Fruit fly (Drosophila melanogaster) whole organism, embryonic: Measurements from ENCODE around the gene Agxt.

Experiments
- ATbp ChIP-seq: fragments of 200-800 bp; sonication (Bioruptor generic); optimal IDR thresholded peaks from 2 replicates; lab custom pipeline; 2017; ENCODE audit warnings: missing biosample characterization, mild to moderate bottlenecking, missing genetic modification characterization, missing genetic modification reagents
- Abd-B ChIP-seq: fragments of 200-800 bp; sonication (Bioruptor generic); optimal IDR thresholded peaks from 2 replicates; lab custom pipeline; 2018; ENCODE audit warnings: missing biosample characterization, mild to moderate bottlenecking, missing genetic modification characterization, moderate library complexity
- Adf1 ChIP-seq: fragments of 200-800 bp; sonication (Bioruptor generic); IDR thresholded peaks from 2 replicates; pipeline ENCODE4 v1.3.6; 2022; ENCODE audit warnings: missing biosample characterization, missing genetic modification characterization
- Asciz ChIP-seq: fragments of 200-800 bp; sonication (Bioruptor generic); optimal IDR thresholded peaks from 2 replicates; lab custom pipeline; 2017; ENCODE audit warnings: missing biosample characterization, mild to moderate bottlenecking, missing genetic modification characterization, missing genetic modification reagents
- B-H2 ChIP-seq: fragments of 200-800 bp; sonication (Bioruptor generic); optimal IDR thresholded peaks from 2 replicates; lab custom pipeline; 2018; ENCODE audit warnings: missing biosample characterization, mild to moderate bottlenecking, missing genetic modification characterization
- CG10274 ChIP-seq: fragments of 200-800 bp; sonication (Bioruptor generic); optimal IDR thresholded peaks from 3 replicates; lab custom pipeline; 2017; ENCODE audit warnings: missing biosample characterization, mild to moderate bottlenecking, missing genetic modification characterization
- CG11085 ChIP-seq: fragments of 200-800 bp; sonication (Bioruptor generic); IDR thresholded peaks from 2 replicates; pipeline ENCODE4 v1.3.6; 2022; ENCODE audit warnings: missing biosample characterization, missing genetic modification characterization
- CG12299 ChIP-seq: fragments of 200-800 bp; sonication (Bioruptor generic); optimal IDR thresholded peaks from 2 replicates; lab custom pipeline; 2018; ENCODE audit warnings: missing biosample characterization, mild to moderate bottlenecking, missing genetic modification characterization
- CG14710 ChIP-seq: fragments of 200-800 bp; sonication (Bioruptor generic); optimal IDR thresholded peaks from 3 replicates; lab custom pipeline; 2019; ENCODE audit warnings: missing biosample characterization, mild to moderate bottlenecking, missing genetic modification characterization, moderate library complexity
- CG15696 ChIP-seq: fragments of 200-800 bp; sonication (Bioruptor generic); optimal IDR thresholded peaks from 2 replicates; lab custom pipeline; 2019; ENCODE audit warnings: missing biosample characterization, mild to moderate bottlenecking, missing genetic modification characterization, moderate library complexity
- CG17385 ChIP-seq: fragments of 200-800 bp; sonication (Bioruptor generic); optimal IDR thresholded peaks from 3 replicates; lab custom pipeline; 2018; ENCODE audit warnings: missing biosample characterization, mild to moderate bottlenecking, missing genetic modification characterization
- CG1792 ChIP-seq: fragments of 200-800 bp; sonication (Bioruptor generic); optimal IDR thresholded peaks from 2 replicates; lab custom pipeline; 2016; ENCODE audit warnings: missing biosample characterization, missing genetic modification characterization
- CG1832 ChIP-seq: fragments of 200-800 bp; sonication (Bioruptor generic); optimal IDR thresholded peaks from 2 replicates; lab custom pipeline; 2017; ENCODE audit warnings: missing biosample characterization, mild to moderate bottlenecking, missing genetic modification characterization, inconsistent platforms
- CG32532 ChIP-seq: fragments of 200-800 bp; sonication (Bioruptor generic); IDR thresholded peaks from 2 replicates; pipeline ENCODE4 v1.3.6; 2022; ENCODE audit warnings: missing biosample characterization, missing genetic modification characterization
- CG32767 ChIP-seq: fragments of 200-800 bp; sonication (Bioruptor generic); IDR thresholded peaks from 2 replicates; pipeline ENCODE4 v1.3.6; 2022; ENCODE audit warnings: missing biosample characterization, missing genetic modification characterization
- CG3407 ChIP-seq: fragments of 200-800 bp; sonication (Bioruptor generic); optimal IDR thresholded peaks from 2 replicates; lab custom pipeline; 2018; ENCODE audit warnings: missing biosample characterization, mild to moderate bottlenecking, missing genetic modification characterization
- CG4730 ChIP-seq: fragments of 200-800 bp; sonication (Bioruptor generic); IDR thresholded peaks from 2 replicates; pipeline ENCODE4 v1.3.6; 2022; ENCODE audit warnings: missing biosample characterization, missing genetic modification characterization
- CG6765 ChIP-seq: fragments of 200-800 bp; sonication (Bioruptor generic); optimal IDR thresholded peaks from 3 replicates; lab custom pipeline; 2017; ENCODE audit warnings: missing biosample characterization, mild to moderate bottlenecking, missing genetic modification characterization
- CG8290 ChIP-seq, 3 experiments: fragments of 200-800 bp; sonication (Bioruptor generic); optimal IDR thresholded peaks; 2 replicates each; lab custom pipeline; 2016 to 2019; ENCODE audit warnings: missing biosample characterization in 3 of 3, missing genetic modification characterization in 3 of 3, mild to moderate bottlenecking in 2 of 3, moderate library complexity in 1 of 3
- CG8359 ChIP-seq: fragments of 200-800 bp; sonication (Bioruptor generic); optimal IDR thresholded peaks from 2 replicates; lab custom pipeline; 2017; ENCODE audit warnings: missing biosample characterization, mild to moderate bottlenecking, missing genetic modification characterization, borderline replicate concordance
- CG9609 ChIP-seq: fragments of 200-800 bp; sonication (Bioruptor generic); optimal IDR thresholded peaks from 3 replicates; lab custom pipeline; 2016; ENCODE audit warnings: missing biosample characterization, missing genetic modification characterization
- CG9727 ChIP-seq: fragments of 200-800 bp; sonication (Bioruptor generic); optimal IDR thresholded peaks from 3 replicates; lab custom pipeline; 2017; ENCODE audit warnings: missing biosample characterization, mild to moderate bottlenecking, missing genetic modification characterization
- D19A ChIP-seq: fragments of 200-800 bp; optimal IDR thresholded peaks from 3 replicates; lab custom pipeline; 2019; ENCODE audit warnings: missing biosample characterization, mild to moderate bottlenecking, missing genetic modification characterization, moderate library complexity
- Deaf1 ChIP-seq: fragments of 200-800 bp; optimal IDR thresholded peaks from 3 replicates; lab custom pipeline; 2019; ENCODE audit warnings: missing biosample characterization, mild to moderate bottlenecking, missing genetic modification characterization, moderate library complexity
- Dfd ChIP-seq, 2 experiments: fragments of >200 bp; optimal IDR thresholded peaks; 2 replicates each; lab custom pipeline; 2017; ENCODE audit warnings: missing biosample characterization in 2 of 2, missing genetic modification characterization in 2 of 2
- Gsc ChIP-seq: fragments of 200-800 bp; sonication (Bioruptor generic); IDR thresholded peaks from 2 replicates; pipeline ENCODE4 v1.3.6; 2022; ENCODE audit warnings: missing biosample characterization, missing genetic modification characterization
- H2.0 ChIP-seq: fragments of 200-800 bp; sonication (Bioruptor generic); IDR thresholded peaks from 2 replicates; pipeline ENCODE4 v1.3.6; 2022; ENCODE audit warnings: missing biosample characterization, missing genetic modification characterization
- Lhr ChIP-seq: fragments of 200-800 bp; sonication (Bioruptor generic); optimal IDR thresholded peaks from 3 replicates; lab custom pipeline; 2017; ENCODE audit warnings: mild to moderate bottlenecking, missing biosample characterization, missing genetic modification reagents, missing genetic modification characterization
- MBD-R2 ChIP-seq: fragments of 200-800 bp; sonication (Bioruptor generic); IDR thresholded peaks from 2 replicates; pipeline ENCODE4 v1.3.6; 2022; ENCODE audit warnings: missing biosample characterization, missing genetic modification characterization
- Med ChIP-seq: fragments of 200-800 bp; sonication (Bioruptor generic); peaks from one replicate; lab custom pipeline; 2016; ENCODE audit warnings: missing biosample characterization, missing genetic modification characterization, mild to moderate bottlenecking, inconsistent platforms, moderate library complexity
- Nf-YA ChIP-seq: fragments of 200-800 bp; sonication (Bioruptor generic); IDR thresholded peaks from 2 replicates; pipeline ENCODE4 v1.3.6; 2022; ENCODE audit warnings: missing biosample characterization, missing genetic modification characterization
- Ptx1 ChIP-seq: fragments of 200-800 bp; sonication (Bioruptor generic); IDR thresholded peaks from 2 replicates; pipeline ENCODE4 v1.3.6; 2022; ENCODE audit warnings: missing biosample characterization, missing genetic modification characterization
- Six4 ChIP-seq: fragments of 200-800 bp; sonication (Bioruptor generic); optimal IDR thresholded peaks from 2 replicates; lab custom pipeline; 2016; ENCODE audit warnings: missing biosample characterization, missing genetic modification characterization
- Trl ChIP-seq, 3 experiments: fragments of >200 bp in 2 of 3; fragments of 200-800 bp in 1 of 3; sonication (Bioruptor generic) in 1 of 3; optimal IDR thresholded peaks; 2 replicates in 1 of 3; 3 replicates in 2 of 3; lab custom pipeline; 2016 to 2017; ENCODE audit warnings: missing biosample characterization in 1 of 3, missing genetic modification characterization in 1 of 3
- bab2 ChIP-seq: fragments of 200-800 bp; sonication (Bioruptor generic); optimal IDR thresholded peaks from 2 replicates; lab custom pipeline; 2016; ENCODE audit warnings: missing biosample characterization, missing genetic modification characterization
- bsh ChIP-seq, 2 experiments: fragments of 200-800 bp; sonication (Bioruptor generic); optimal IDR thresholded peaks; 2 replicates each; lab custom pipeline; 2017 to 2018; ENCODE audit warnings: mild to moderate bottlenecking in 2 of 2, missing biosample characterization in 2 of 2, missing genetic modification characterization in 2 of 2, moderate library complexity in 1 of 2
- cwo ChIP-seq: fragments of 200-800 bp; sonication (Bioruptor generic); optimal IDR thresholded peaks from 3 replicates; lab custom pipeline; 2017; ENCODE audit warnings: missing biosample characterization, missing genetic modification characterization, mild to moderate bottlenecking, moderate library complexity, missing genetic modification reagents
- da ChIP-seq: fragments of 200-800 bp; sonication (Bioruptor generic); optimal IDR thresholded peaks from 2 replicates; lab custom pipeline; 2016; ENCODE audit warnings: missing biosample characterization, missing genetic modification characterization
- ewg ChIP-seq: fragments of 200-800 bp; sonication (Bioruptor generic); optimal IDR thresholded peaks from 3 replicates; lab custom pipeline; 2017; ENCODE audit warnings: mild to moderate bottlenecking, missing biosample characterization, missing genetic modification reagents, missing genetic modification characterization
- gcm2 ChIP-seq: fragments of 200-800 bp; sonication (Bioruptor generic); optimal IDR thresholded peaks from 2 replicates; lab custom pipeline; 2016; ENCODE audit warnings: missing biosample characterization, missing genetic modification characterization
- gsb-n ChIP-seq: fragments of 200-800 bp; sonication (Bioruptor generic); optimal IDR thresholded peaks from 3 replicates; lab custom pipeline; 2018; ENCODE audit warnings: missing biosample characterization, mild to moderate bottlenecking, missing genetic modification characterization
- kay ChIP-seq: fragments of 200-800 bp; sonication (Bioruptor generic); optimal IDR thresholded peaks from 2 replicates; lab custom pipeline; 2016; ENCODE audit warnings: missing biosample characterization, missing genetic modification characterization
- maf-S ChIP-seq: fragments of 200-800 bp; sonication (Bioruptor generic); optimal IDR thresholded peaks from 2 replicates; lab custom pipeline; 2016; ENCODE audit warnings: missing biosample characterization, missing genetic modification characterization
- rib ChIP-seq: fragments of 200-800 bp; sonication (Bioruptor generic); IDR thresholded peaks from 2 replicates; pipeline ENCODE4 v1.3.6; 2022; ENCODE audit warnings: missing biosample characterization, missing genetic modification characterization
- sqz ChIP-seq: fragments of 200-800 bp; sonication (Bioruptor generic); optimal IDR thresholded peaks from 3 replicates; lab custom pipeline; 2018; ENCODE audit warnings: missing biosample characterization, mild to moderate bottlenecking, missing genetic modification characterization
- tio ChIP-seq: fragments of 200-800 bp; sonication (Bioruptor generic); optimal IDR thresholded peaks from 2 replicates; lab custom pipeline; 2017; ENCODE audit warnings: missing biosample characterization, missing genetic modification characterization, inconsistent platforms
- unc-4 ChIP-seq: fragments of 200-800 bp; sonication (Bioruptor generic); IDR thresholded peaks from 2 replicates; pipeline ENCODE4 v1.3.6; 2022; ENCODE audit warnings: missing biosample characterization, missing genetic modification characterization; ENCODE audit not compliant: partially characterized antibody
- vfl ChIP-seq: fragments of 200-800 bp; sonication (Bioruptor generic); optimal IDR thresholded peaks from 2 replicates; lab custom pipeline; 2016; ENCODE audit warnings: missing biosample characterization, missing genetic modification characterization

The Agxt gene

dm6 chrX:6543569-6544173 lies 14.9 kb downstream of the Agxt start (continued):
- TF ChIP-seq CG8290 (GFP tag; optimal IDR thresholded peaks at IDR 0.05; lab: Kevin White, UChicago) = no peak
- TF ChIP-seq CG8290 (tag; optimal IDR thresholded peaks at IDR 0.05; lab: Kevin White, UChicago) = peak in 1 of 2 experiments; percentile 27
- no peak for TF ChIP-seq H2.0 (GFP tag; lab: Robert Waterston, UW)
- TF ChIP-seq CG1832 (GFP tag; lab: Kevin White, UChicago) = peak; percentile 73
- no peak for TF ChIP-seq bab2
- no peak for TF ChIP-seq MBD-R2 (GFP tag; lab: Robert Waterston, UW)
- no peak for TF ChIP-seq vfl
- TF ChIP-seq CG11085 (GFP tag; lab: Robert Waterston, UW) = no peak
- TF ChIP-seq CG12299 = no peak
- no peak for TF ChIP-seq gsb-n (tag; lab: Kevin White, UChicago)
- TF ChIP-seq sqz = no peak
- TF ChIP-seq CG32767 = no peak
- no peak for TF ChIP-seq CG1792 (GFP tag; lab: Kevin White, UChicago)
- TF ChIP-seq CG9609 = no peak
- peak; percentile 72 for TF ChIP-seq CG17385 (GFP tag; lab: Kevin White, UChicago)
- no peak for TF ChIP-seq Nf-YA (GFP tag; lab: Robert Waterston, UW)
- TF ChIP-seq ewg (GFP tag; lab: Kevin White, UChicago) = peak; percentile 18
- TF ChIP-seq Deaf1 (tag; lab: Kevin White, UChicago) = peak; percentile 3
- TF ChIP-seq CG8359 (GFP tag; lab: Kevin White, UChicago) = no peak
- TF ChIP-seq Lhr (GFP tag; lab: Kevin White, UChicago) = no peak
- TF ChIP-seq Dfd (GFP tag; optimal IDR thresholded peaks at IDR 0.05; lab: Kevin White, UChicago) = no peak
- no peak for TF ChIP-seq maf-S (GFP tag; lab: Kevin White, UChicago)
- TF ChIP-seq rib = peak; percentile 46; the same call in 1 of the 2 replicates
- no peak for TF ChIP-seq tio
- TF ChIP-seq CG6765 = no peak
- TF ChIP-seq CG32532 = no peak
- TF ChIP-seq unc-4 (GFP tag; lab: Robert Waterston, UW) = no peak
- TF ChIP-seq bsh (GFP tag; optimal IDR thresholded peaks at IDR 0.05; lab: Kevin White, UChicago) = peak in 1 of 2 experiments; percentile 22
- no peak for TF ChIP-seq B-H2
- no peak for TF ChIP-seq cwo (GFP tag; lab: Kevin White, UChicago)
- TF ChIP-seq da = no peak
- TF ChIP-seq Abd-B (GFP tag; lab: Kevin White, UChicago) = peak; percentile 42
- TF ChIP-seq CG3407 (GFP tag; lab: Kevin White, UChicago) = no peak
- TF ChIP-seq CG15696 (tag; lab: Kevin White, UChicago) = no peak
- TF ChIP-seq Med (GFP tag; lab: Kevin White, UChicago) = peak; percentile 67
- TF ChIP-seq CG14710 = no peak
- no peak for TF ChIP-seq CG4730 (GFP tag; lab: Robert Waterston, UW)
- no peak for TF ChIP-seq ATbp
- TF ChIP-seq gcm2 (GFP tag; lab: Kevin White, UChicago) = no peak
- peak; percentile 8 for TF ChIP-seq kay
- no peak for TF ChIP-seq CG10274
- peak; percentile 15 for TF ChIP-seq D19A (tag; lab: Kevin White, UChicago)
- TF ChIP-seq Trl (optimal IDR thresholded peaks at IDR 0.05; lab: Kevin White, UChicago) = peak; percentile 16 to 26
- no peak for TF ChIP-seq Trl (GFP tag; optimal IDR thresholded peaks at IDR 0.05; lab: Kevin White, UChicago)
- TF ChIP-seq Asciz = no peak
- no peak for TF ChIP-seq Gsc (GFP tag; lab: Robert Waterston, UW)
- TF ChIP-seq Ptx1 = 0 out of 2 replicates have a peak, but pooled peaks have one; percentile 15
- no peak for TF ChIP-seq Six4 (GFP tag; lab: Kevin White, UChicago)
- peak; percentile 93 for TF ChIP-seq Adf1 (GFP tag; lab: Robert Waterston, UW)
- TF ChIP-seq CG9727 = no peak
